Fruit fly (Drosophila melanogaster) whole organism, embryonic: ENCODE results near the gene Tpr2.

Source experiments
- Aef1 ChIP-seq: fragments of 200-800 bp; sonication (Bioruptor generic); IDR thresholded peaks from 3 replicates; pipeline ENCODE4 v1.3.6; 2022; ENCODE audit warnings: missing biosample characterization, missing genetic modification characterization
- Bgb ChIP-seq: fragments of 200-800 bp; sonication (Bioruptor generic); IDR thresholded peaks from 2 replicates; pipeline ENCODE4 v1.3.6; 2022; ENCODE audit warnings: missing biosample characterization, missing genetic modification characterization; ENCODE audit not compliant: partially characterized antibody
- CG10366 ChIP-seq: fragments of 200-800 bp; sonication (Bioruptor generic); IDR thresholded peaks from 2 replicates; pipeline ENCODE4 v1.3.6; 2022; ENCODE audit warnings: missing biosample characterization, missing genetic modification characterization
- CG11247 ChIP-seq: fragments of 200-800 bp; sonication (Bioruptor generic); IDR thresholded peaks from 2 replicates; pipeline ENCODE4 v1.3.6; 2022; ENCODE audit warnings: missing biosample characterization, missing genetic modification characterization
- CG12769 ChIP-seq: fragments of 200-800 bp; sonication (Bioruptor generic); optimal IDR thresholded peaks from 2 replicates; lab custom pipeline; 2019; ENCODE audit warnings: missing biosample characterization, mild to moderate bottlenecking, missing genetic modification characterization, moderate library complexity
- CG13123 ChIP-seq: fragments of 200-800 bp; sonication (Bioruptor generic); optimal IDR thresholded peaks from 2 replicates; lab custom pipeline; 2016; ENCODE audit warnings: missing biosample characterization, missing genetic modification characterization
- CG13424 ChIP-seq: fragments of 200-800 bp; sonication (Bioruptor generic); optimal IDR thresholded peaks from 2 replicates; lab custom pipeline; 2019; ENCODE audit warnings: missing biosample characterization, mild to moderate bottlenecking, missing genetic modification characterization, moderate library complexity
- CG13624 ChIP-seq: fragments of 200-800 bp; sonication (Bioruptor generic); optimal IDR thresholded peaks from 2 replicates; lab custom pipeline; 2016; ENCODE audit warnings: missing biosample characterization, missing genetic modification characterization
- CG15696 ChIP-seq: fragments of 200-800 bp; sonication (Bioruptor generic); optimal IDR thresholded peaks from 2 replicates; lab custom pipeline; 2019; ENCODE audit warnings: missing biosample characterization, mild to moderate bottlenecking, missing genetic modification characterization, moderate library complexity
- CG16815 ChIP-seq: fragments of 200-800 bp; sonication (Bioruptor generic); optimal IDR thresholded peaks from 3 replicates; lab custom pipeline; 2017; ENCODE audit warnings: missing biosample characterization, mild to moderate bottlenecking, missing genetic modification characterization
- CG2889 ChIP-seq: fragments of 200-800 bp; sonication (Bioruptor generic); IDR thresholded peaks from 3 replicates; pipeline ENCODE4 v1.3.6; 2022; ENCODE audit warnings: missing biosample characterization, missing genetic modification characterization
- CG31441 ChIP-seq: fragments of 200-800 bp; sonication (Bioruptor generic); IDR thresholded peaks from 2 replicates; pipeline ENCODE4 v1.3.6; 2022; ENCODE audit warnings: missing biosample characterization, missing genetic modification characterization
- CG3407 ChIP-seq: fragments of 200-800 bp; sonication (Bioruptor generic); optimal IDR thresholded peaks from 2 replicates; lab custom pipeline; 2018; ENCODE audit warnings: missing biosample characterization, mild to moderate bottlenecking, missing genetic modification characterization
- CG4820 ChIP-seq: fragments of 200-800 bp; sonication (Bioruptor generic); optimal IDR thresholded peaks from 3 replicates; lab custom pipeline; 2016; ENCODE audit warnings: missing biosample characterization, missing genetic modification characterization
- CG4854 ChIP-seq: fragments of 200-800 bp; sonication (Bioruptor generic); optimal IDR thresholded peaks from 2 replicates; lab custom pipeline; 2016; ENCODE audit warnings: missing biosample characterization, missing genetic modification characterization, inconsistent platforms
- CG6654 ChIP-seq: fragments of 200-800 bp; sonication (Bioruptor generic); optimal IDR thresholded peaks from 2 replicates; lab custom pipeline; 2017; ENCODE audit warnings: missing biosample characterization, mild to moderate bottlenecking, missing genetic modification characterization
- CG6813 ChIP-seq: fragments of 200-800 bp; sonication (Bioruptor generic); optimal IDR thresholded peaks from 2 replicates; lab custom pipeline; 2017; ENCODE audit warnings: missing biosample characterization, missing genetic modification characterization, mild to moderate bottlenecking, moderate library complexity, missing genetic modification reagents
- CG9797 ChIP-seq: fragments of 200-800 bp; sonication (Bioruptor generic); optimal IDR thresholded peaks from 3 replicates; lab custom pipeline; 2018; ENCODE audit warnings: missing biosample characterization, mild to moderate bottlenecking, missing genetic modification characterization
- CrebB ChIP-seq: fragments of 200-800 bp; sonication (Bioruptor generic); optimal IDR thresholded peaks from 3 replicates; lab custom pipeline; 2018; ENCODE audit warnings: missing biosample characterization, mild to moderate bottlenecking, missing genetic modification characterization
- Dip3 ChIP-seq: fragments of 200-800 bp; sonication (Bioruptor generic); optimal IDR thresholded peaks from 3 replicates; lab custom pipeline; 2016; ENCODE audit warnings: missing biosample characterization, missing genetic modification characterization
- Doc2 ChIP-seq: fragments of 200-800 bp; sonication (Bioruptor generic); IDR thresholded peaks from 2 replicates; pipeline ENCODE4 v1.3.6; 2022; ENCODE audit warnings: missing biosample characterization, missing genetic modification characterization
- Drgx ChIP-seq: fragments of 200-800 bp; sonication (Bioruptor generic); IDR thresholded peaks from 2 replicates; pipeline ENCODE4 v1.3.6; 2022; ENCODE audit warnings: missing biosample characterization, missing genetic modification characterization
- Gsc ChIP-seq: fragments of 200-800 bp; sonication (Bioruptor generic); IDR thresholded peaks from 2 replicates; pipeline ENCODE4 v1.3.6; 2022; ENCODE audit warnings: missing biosample characterization, missing genetic modification characterization
- H2.0 ChIP-seq: fragments of 200-800 bp; sonication (Bioruptor generic); IDR thresholded peaks from 2 replicates; pipeline ENCODE4 v1.3.6; 2022; ENCODE audit warnings: missing biosample characterization, missing genetic modification characterization
- HLH3B ChIP-seq: fragments of 200-800 bp; sonication (Bioruptor generic); IDR thresholded peaks from 2 replicates; pipeline ENCODE4 v1.3.6; 2022; ENCODE audit warnings: missing biosample characterization, missing genetic modification characterization
- HLH54F ChIP-seq: fragments of 200-800 bp; sonication (Bioruptor generic); optimal IDR thresholded peaks from 3 replicates; lab custom pipeline; 2016; ENCODE audit warnings: missing biosample characterization, missing genetic modification characterization
- NFAT ChIP-seq: fragments of 200-800 bp; sonication (Bioruptor generic); IDR thresholded peaks from 2 replicates; pipeline ENCODE4 v1.3.6; 2022; ENCODE audit warnings: missing biosample characterization, missing genetic modification characterization
- Neu2 ChIP-seq: fragments of 200-800 bp; sonication (Bioruptor generic); optimal IDR thresholded peaks from 3 replicates; lab custom pipeline; 2016; ENCODE audit warnings: missing biosample characterization, missing genetic modification characterization, borderline replicate concordance
- Nf-YB ChIP-seq: fragments of 200-800 bp; sonication (Bioruptor generic); optimal IDR thresholded peaks from 3 replicates; lab custom pipeline; 2019; ENCODE audit warnings: missing biosample characterization, mild to moderate bottlenecking, missing genetic modification characterization, moderate library complexity
- Rfx ChIP-seq: fragments of 200-800 bp; sonication (Bioruptor generic); IDR thresholded peaks from 2 replicates; pipeline ENCODE4 v1.3.6; 2022; ENCODE audit warnings: missing biosample characterization, missing genetic modification characterization
- Xrp1 ChIP-seq: fragments of 200-800 bp; sonication (Bioruptor generic); IDR thresholded peaks from 2 replicates; pipeline ENCODE4 v1.3.6; 2022; ENCODE audit warnings: missing biosample characterization, missing genetic modification characterization
- ase ChIP-seq: fragments of 200-800 bp; sonication (Bioruptor generic); IDR thresholded peaks from 3 replicates; pipeline ENCODE4 v1.3.6; 2022; ENCODE audit warnings: missing biosample characterization, missing genetic modification characterization
- az2 ChIP-seq: fragments of 200-800 bp; sonication (Bioruptor generic); optimal IDR thresholded peaks from 3 replicates; lab custom pipeline; 2016; ENCODE audit warnings: missing biosample characterization, missing genetic modification characterization
- chif ChIP-seq, 2 experiments: fragments of 200-800 bp; sonication (Bioruptor generic); optimal IDR thresholded peaks; 3 replicates each; lab custom pipeline; 2016; ENCODE audit warnings: missing biosample characterization in 2 of 2, missing genetic modification characterization in 2 of 2
- crc ChIP-seq: fragments of 200-800 bp; sonication (Bioruptor generic); optimal IDR thresholded peaks from 2 replicates; lab custom pipeline; 2016; ENCODE audit warnings: missing biosample characterization, missing genetic modification characterization
- da ChIP-seq: fragments of 200-800 bp; sonication (Bioruptor generic); optimal IDR thresholded peaks from 2 replicates; lab custom pipeline; 2016; ENCODE audit warnings: missing biosample characterization, missing genetic modification characterization
- ems ChIP-seq: fragments of 200-800 bp; sonication (Bioruptor generic); optimal IDR thresholded peaks from 3 replicates; lab custom pipeline; 2016; ENCODE audit warnings: missing biosample characterization, missing genetic modification characterization
- gcm ChIP-seq: fragments of 200-800 bp; sonication (Bioruptor generic); optimal IDR thresholded peaks from 2 replicates; lab custom pipeline; 2019; ENCODE audit warnings: missing biosample characterization, mild to moderate bottlenecking, missing genetic modification characterization, moderate library complexity
- gsb ChIP-seq: fragments of 200-800 bp; sonication (Bioruptor generic); IDR thresholded peaks from 2 replicates; pipeline ENCODE4 v1.3.6; 2022; ENCODE audit warnings: missing biosample characterization, missing genetic modification characterization
- gsb-n ChIP-seq: fragments of 200-800 bp; sonication (Bioruptor generic); optimal IDR thresholded peaks from 3 replicates; lab custom pipeline; 2018; ENCODE audit warnings: missing biosample characterization, mild to moderate bottlenecking, missing genetic modification characterization
- klu ChIP-seq: fragments of 200-800 bp; sonication (Bioruptor generic); IDR thresholded peaks from 2 replicates; pipeline ENCODE4 v1.3.6; 2022; ENCODE audit warnings: missing biosample characterization, missing genetic modification characterization
- knrl ChIP-seq: fragments of 200-800 bp; sonication (Bioruptor generic); IDR thresholded peaks from 3 replicates; pipeline ENCODE4 v1.3.6; 2022; ENCODE audit warnings: missing biosample characterization, missing genetic modification characterization; ENCODE audit not compliant: partially characterized antibody
- onecut ChIP-seq: fragments of 200-800 bp; sonication (Bioruptor generic); IDR thresholded peaks from 2 replicates; pipeline ENCODE4 v1.3.6; 2022; ENCODE audit warnings: missing biosample characterization, missing genetic modification characterization
- pho ChIP-seq: fragments of 200-800 bp; sonication (Bioruptor generic); optimal IDR thresholded peaks from 2 replicates; lab custom pipeline; 2016; ENCODE audit warnings: missing biosample characterization, missing genetic modification characterization
- repo ChIP-seq: fragments of 200-800 bp; sonication (Bioruptor generic); optimal IDR thresholded peaks from 2 replicates; lab custom pipeline; 2016; ENCODE audit warnings: missing biosample characterization, missing genetic modification characterization
- sqz ChIP-seq: fragments of 200-800 bp; sonication (Bioruptor generic); optimal IDR thresholded peaks from 3 replicates; lab custom pipeline; 2018; ENCODE audit warnings: missing biosample characterization, mild to moderate bottlenecking, missing genetic modification characterization
- sr ChIP-seq: fragments of 200-800 bp; sonication (Bioruptor generic); IDR thresholded peaks from 3 replicates; pipeline ENCODE4 v1.3.6; 2022; ENCODE audit warnings: missing biosample characterization, missing genetic modification characterization
- tup ChIP-seq: fragments of 200-800 bp; sonication (Bioruptor generic); optimal IDR thresholded peaks from 2 replicates; lab custom pipeline; 2016; ENCODE audit warnings: missing biosample characterization, mild to moderate bottlenecking, missing genetic modification characterization, moderate library complexity
- unpg ChIP-seq: fragments of 200-800 bp; sonication (Bioruptor generic); optimal IDR thresholded peaks from 3 replicates; lab custom pipeline; 2018; ENCODE audit warnings: missing biosample characterization, mild to moderate bottlenecking, missing genetic modification characterization, moderate library complexity
- wek ChIP-seq: fragments of 200-800 bp; sonication (Bioruptor generic); optimal IDR thresholded peaks from 3 replicates; lab custom pipeline; 2018; ENCODE audit warnings: missing biosample characterization, mild to moderate bottlenecking, missing genetic modification characterization, moderate library complexity
- wor ChIP-seq: fragments of 200-800 bp; sonication (Bioruptor generic); IDR thresholded peaks from 2 replicates; pipeline ENCODE4 v1.3.6; 2022; ENCODE audit warnings: missing biosample characterization, missing genetic modification characterization

Gene Tpr2

dm6 chr2L:16495193-16495780 is 3.9 kb downstream of the Tpr2 start (continued):
- TF ChIP-seq gsb (GFP tag; lab: Robert Waterston, UW) = no peak
- no peak for TF ChIP-seq sr (GFP tag; lab: Robert Waterston, UW)
- peak; percentile 83 for TF ChIP-seq CG10366 (GFP tag; lab: Robert Waterston, UW)
- no peak for TF ChIP-seq CG15696
- no peak for TF ChIP-seq NFAT (GFP tag; lab: Robert Waterston, UW)
- no peak for TF ChIP-seq CG13624 (GFP tag; lab: Kevin White, UChicago)
- no peak for TF ChIP-seq Drgx
- no peak for TF ChIP-seq Aef1 (GFP tag; lab: Robert Waterston, UW)
- peak; percentile 66; the same call in 1 of the 3 replicates for TF ChIP-seq CG2889 (GFP tag; lab: Robert Waterston, UW)
- TF ChIP-seq gsb-n (tag; lab: Kevin White, UChicago) = peak; percentile 95
- TF ChIP-seq knrl (GFP tag; lab: Robert Waterston, UW) = no peak
- TF ChIP-seq klu (GFP tag; lab: Robert Waterston, UW) = peak; percentile 64
- peak; percentile 75 for TF ChIP-seq pho (GFP tag; lab: Kevin White, UChicago)
- peak; percentile 95 for TF ChIP-seq gcm (GFP tag; lab: Kevin White, UChicago)
- TF ChIP-seq CG6654 (GFP tag; lab: Kevin White, UChicago) = peak; percentile 94
- peak; percentile 44; the same call in 1 of the 2 replicates for TF ChIP-seq CG11247
- TF ChIP-seq crc = peak; percentile 74
- no peak for TF ChIP-seq ase
- no peak for TF ChIP-seq repo (GFP tag; lab: Kevin White, UChicago)
- TF ChIP-seq HLH54F = peak; percentile 67
- peak; percentile 20 for TF ChIP-seq da (GFP tag; lab: Kevin White, UChicago)
- peak; percentile 95 for TF ChIP-seq unpg (GFP tag; lab: Kevin White, UChicago)
- no peak for TF ChIP-seq Neu2 (GFP tag; lab: Kevin White, UChicago)
- peak; percentile 74 for TF ChIP-seq wek (GFP tag; lab: Kevin White, UChicago)
- TF ChIP-seq tup (GFP tag; lab: Kevin White, UChicago) = no peak
- TF ChIP-seq CG13424 (tag; lab: Kevin White, UChicago) = peak; percentile 95
- TF ChIP-seq CrebB (tag; lab: Kevin White, UChicago) = peak; percentile 90
- no peak for TF ChIP-seq sqz
- no peak for TF ChIP-seq CG4820 (GFP tag; lab: Kevin White, UChicago)
- TF ChIP-seq Dip3 (GFP tag; lab: Kevin White, UChicago) = no peak
- TF ChIP-seq CG12769 (tag; lab: Kevin White, UChicago) = peak; percentile 95
- TF ChIP-seq Xrp1 (GFP tag; lab: Robert Waterston, UW) = no peak
- no peak for TF ChIP-seq HLH3B
- no peak for TF ChIP-seq CG4854 (GFP tag; lab: Kevin White, UChicago)
- TF ChIP-seq H2.0 (GFP tag; lab: Robert Waterston, UW) = peak; percentile 82
- TF ChIP-seq CG31441 (GFP tag; lab: Robert Waterston, UW) = no peak
- TF ChIP-seq CG6813 (GFP tag; lab: Kevin White, UChicago) = no peak
- peak; percentile 86 for TF ChIP-seq CG3407 (GFP tag; lab: Kevin White, UChicago)
- peak; percentile 83 for TF ChIP-seq Rfx (GFP tag; lab: Robert Waterston, UW)
- no peak for TF ChIP-seq ems (GFP tag; lab: Kevin White, UChicago)
- peak; percentile 87 for TF ChIP-seq CG13123 (GFP tag; lab: Kevin White, UChicago)
- peak; percentile 91 for TF ChIP-seq az2 (GFP tag; lab: Kevin White, UChicago)
- no peak for TF ChIP-seq Bgb
- TF ChIP-seq onecut (GFP tag; lab: Robert Waterston, UW) = no peak
- TF ChIP-seq wor (GFP tag; lab: Robert Waterston, UW) = peak; percentile 82
- no peak for TF ChIP-seq CG9797
- TF ChIP-seq Doc2 (GFP tag; lab: Robert Waterston, UW) = no peak
- TF ChIP-seq Nf-YB (GFP tag; lab: Kevin White, UChicago) = peak; percentile 78
- peak; percentile 76 to 89 for TF ChIP-seq chif (GFP tag; optimal IDR thresholded peaks at IDR 0.05; lab: Kevin White, UChicago)
- no peak for TF ChIP-seq Gsc (GFP tag; lab: Robert Waterston, UW)
- peak; percentile 73 for TF ChIP-seq CG16815 (GFP tag; lab: Kevin White, UChicago)
